Fruit fly (Drosophila melanogaster): ENCODE results near the gene CG15741.

CG15741 gene

dm6 chrX:11837926-11838325 lies at the start of gene CG15741:
CG15741 (minus strand) TSS chrX:11838026.
- TF ChIP-seq Eip78C (GFP tag): no peak
- no peak for TF ChIP-seq Sox102F (GFP tag; optimal IDR thresholded peaks at IDR 0.05)
- no peak for TF ChIP-seq fd85E (GFP tag; optimal IDR thresholded peaks at IDR 0.05)
- TF ChIP-seq acj6 (GFP tag; optimal IDR thresholded peaks at IDR 0.05): no peak
- no peak for TF ChIP-seq Ets96B (tag; optimal IDR thresholded peaks at IDR 0.05)
- no peak for TF ChIP-seq Gug (GFP tag; IDR thresholded peaks at IDR 0.05)

dm6 chrX:11886976-11887375 lies 49.1 kb upstream of the CG15741 start, which contains the start of the genes CG10353 and SelG:
CG10353 (minus strand) TSS chrX:11887162.
SelG (plus strand) TSS chrX:11887284.
- TF ChIP-seq pdm3 (GFP tag; optimal IDR thresholded peaks at IDR 0.05) (no peak), cyc (GFP tag; optimal IDR thresholded peaks at IDR 0.05) (peak; percentile 40), CG4318 (GFP tag; optimal IDR thresholded peaks at IDR 0.05) (no peak), Ets21C (GFP tag; optimal IDR thresholded peaks at IDR 0.05) (peak; percentile 25), CG6163 (GFP tag; IDR thresholded peaks at IDR 0.05) (no peak), CG6808 (GFP tag; optimal IDR thresholded peaks at IDR 0.05) (no peak), CG1621 (tag; optimal IDR thresholded peaks at IDR 0.05) (peak; percentile 71), CG31627 (GFP tag; optimal IDR thresholded peaks at IDR 0.05) (peak; percentile 31), dsx (GFP tag; optimal IDR thresholded peaks at IDR 0.05; ENCODE audit: poor library complexity, severe bottlenecking) (no peak), fd85E (GFP tag; optimal IDR thresholded peaks at IDR 0.05) (no peak), Met (GFP tag; optimal IDR thresholded peaks at IDR 0.05) (peak; percentile 27), lz (GFP tag; optimal IDR thresholded peaks at IDR 0.05) (peak; percentile 31), esn (GFP tag; optimal IDR thresholded peaks at IDR 0.05) (peak; percentile 50), Sox14 (GFP tag; optimal IDR thresholded peaks at IDR 0.05) (peak; percentile 28), Gug (GFP tag; IDR thresholded peaks at IDR 0.05) (no peak), CG8319 (GFP tag; optimal IDR thresholded peaks at IDR 0.05) (no peak), Sox102F (GFP tag; optimal IDR thresholded peaks at IDR 0.05) (no peak), Eip78C (GFP tag) (peak; percentile 70), CG6276 (GFP tag; optimal IDR thresholded peaks at IDR 0.05) (no peak), CG10669 (GFP tag; optimal IDR thresholded peaks at IDR 0.05) (no peak), Eip75B (GFP tag; optimal IDR thresholded peaks at IDR 0.05) (peak; percentile 29), CG11902 (GFP tag; optimal IDR thresholded peaks at IDR 0.05) (no peak), svp (GFP tag) (peak; percentile 67), CG10631 (GFP tag; optimal IDR thresholded peaks at IDR 0.05) (no peak), Hr39 (GFP tag; optimal IDR thresholded peaks at IDR 0.05) (peak; percentile 25), CG16779 (tag; optimal IDR thresholded peaks at IDR 0.05) (no peak), CG6854 (GFP tag; optimal IDR thresholded peaks at IDR 0.05) (peak; percentile 14), CG8632 (GFP tag; optimal IDR thresholded peaks at IDR 0.05) (no peak), fkh (GFP tag; optimal IDR thresholded peaks at IDR 0.05) (peak; percentile 50), Hr4 (GFP tag; optimal IDR thresholded peaks at IDR 0.05) (no peak), topi (GFP tag; optimal IDR thresholded peaks at IDR 0.05) (peak; percentile 37), achi (GFP tag; optimal IDR thresholded peaks at IDR 0.05) (no peak), CG3032 (tag; optimal IDR thresholded peaks at IDR 0.05) (no peak), net (GFP tag; optimal IDR thresholded peaks at IDR 0.05) (no peak), CG3919 (GFP tag; optimal IDR thresholded peaks at IDR 0.05) (peak; percentile 34), CG11762 (GFP tag; optimal IDR thresholded peaks at IDR 0.05; ENCODE audit: insufficient read depth) (no peak), dac (GFP tag; optimal IDR thresholded peaks at IDR 0.05) (no peak), ss (GFP tag; optimal IDR thresholded peaks at IDR 0.05) (peak in 1 of 2 experiments; percentile 6), CG11294 (GFP tag; IDR thresholded peaks at IDR 0.05) (no peak)

All from whole organism, prepupa.